Worm (Caenorhabditis elegans) whole organism, midembryonic: ENCODE measurements around the gene aexr-3.

Source experiments
- cog-1 ChIP-seq: sonication (generic microtip); optimal IDR thresholded peaks from 2 replicates; lab custom pipeline; 2016; ENCODE audit warnings: missing genetic modification characterization, missing compliant biosample characterization
- flt-1 ChIP-seq: fragments of 200-800 bp; sonication (Bioruptor generic); IDR thresholded peaks from 2 replicates; pipeline ENCODE4 v1.3.6; 2022; ENCODE audit warnings: missing genetic modification characterization, missing compliant biosample characterization
- klf-2 ChIP-seq: fragments of 200-800 bp; sonication (Bioruptor generic); conservative IDR thresholded peaks from 2 replicates; pipeline ENCODE4 v1.3.6; 2022; ENCODE audit warnings: missing genetic modification reagents, missing genetic modification characterization, missing compliant biosample characterization
- ztf-23 ChIP-seq: fragments of 200-800 bp; sonication (Bioruptor generic); IDR thresholded peaks from 2 replicates; pipeline ENCODE4 v1.3.6; 2022; ENCODE audit warnings: missing genetic modification reagents, missing genetic modification characterization, missing compliant biosample characterization
- ztf-29 ChIP-seq: fragments of 200-800 bp; sonication (Bioruptor generic); IDR thresholded peaks from 2 replicates; pipeline ENCODE4 v1.3.6; 2022; ENCODE audit warnings: missing genetic modification reagents, missing genetic modification characterization, missing compliant biosample characterization

DNA sequence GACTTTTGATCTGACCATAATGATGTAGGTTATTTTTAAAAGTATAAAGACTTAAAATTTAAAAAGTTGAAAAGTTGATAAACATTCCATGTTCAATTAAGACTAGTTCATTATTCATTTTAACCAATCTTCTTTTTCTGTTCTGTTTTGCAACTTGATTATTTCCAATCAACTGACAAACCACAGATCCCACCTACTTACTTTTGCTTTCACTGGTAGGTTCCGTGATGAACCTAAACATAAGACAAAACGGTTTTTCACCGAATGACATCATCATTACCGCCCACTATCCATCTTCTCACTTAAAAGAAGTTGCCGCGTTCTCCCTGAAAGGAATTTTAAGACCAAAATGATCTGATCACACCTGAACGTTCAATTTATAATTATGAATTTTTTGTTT lies 31.3 kb downstream of the aexr-3 start:
- no peak for TF ChIP-seq ztf-29 (GFP tag; lab: Robert Waterston, UW)
- TF ChIP-seq klf-2 (GFP tag; lab: Robert Waterston, UW), result no peak
- TF ChIP-seq ztf-23 (GFP tag; lab: Robert Waterston, UW), result no peak
- no peak for TF ChIP-seq cog-1
- no peak for TF ChIP-seq flt-1 (GFP tag; lab: Robert Waterston, UW)
